Worm (Caenorhabditis elegans) whole organism, midembryonic: ENCODE data around the gene F16B12.4.
A peak's percentile ranks its signal among the peaks of the same experiment; 100 is the strongest.

ENCODE experiments used
- T22C8.4 ChIP-seq: fragments of 200-800 bp; sonication (Bioruptor generic); IDR thresholded peaks from 2 replicates; pipeline ENCODE4 v1.3.6; 2022; ENCODE audit warnings: missing genetic modification characterization, missing compliant biosample characterization
- klf-2 ChIP-seq: fragments of 200-800 bp; sonication (Bioruptor generic); conservative IDR thresholded peaks from 2 replicates; pipeline ENCODE4 v1.3.6; 2022; ENCODE audit warnings: missing genetic modification reagents, missing genetic modification characterization, missing compliant biosample characterization
- med-1 ChIP-seq: sonication (generic microtip); optimal IDR thresholded peaks from 2 replicates; lab custom pipeline; 2017; ENCODE audit warnings: missing genetic modification characterization, mild to moderate bottlenecking, missing compliant biosample characterization, antibody characterized with exemption, missing genetic modification reagents; ENCODE audit not compliant: insufficient read depth
- ref-1 ChIP-seq: fragments of 200-800 bp; sonication (Bioruptor generic); conservative IDR thresholded peaks from 2 replicates; pipeline ENCODE4 v1.3.6; 2022; ENCODE audit warnings: missing genetic modification reagents, missing genetic modification characterization, missing compliant biosample characterization

DNA sequence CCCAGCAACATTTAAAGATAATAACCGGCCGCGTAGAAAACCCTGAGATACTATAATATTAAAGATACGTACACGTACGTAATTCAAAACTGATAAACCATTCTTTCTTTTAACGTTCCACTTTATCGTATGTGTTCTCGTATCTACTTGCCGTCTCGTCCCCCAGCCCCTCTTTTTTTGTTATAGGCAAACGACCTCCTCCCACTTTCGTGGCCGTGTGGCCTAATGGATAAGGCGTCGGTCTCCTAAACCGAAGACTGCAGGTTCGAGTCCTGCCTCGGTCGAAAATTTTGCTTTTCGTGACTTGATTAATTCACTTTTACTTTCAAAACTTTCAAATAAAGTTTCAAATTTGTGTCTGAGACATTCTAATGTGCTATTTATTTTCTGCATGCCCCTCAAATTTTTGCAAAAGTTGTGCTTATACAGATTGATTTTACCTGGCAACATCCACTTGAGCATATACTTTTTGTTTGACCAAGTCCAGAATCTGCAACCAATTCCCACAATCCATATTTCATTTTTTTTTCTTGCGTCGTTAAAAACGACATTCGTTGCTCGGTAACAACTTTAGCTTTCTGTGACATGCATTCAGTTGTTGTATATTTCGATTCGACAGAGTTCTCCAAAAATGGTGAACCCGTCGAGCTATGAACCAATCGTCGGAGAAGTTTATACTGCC, 17.2 kb upstream of the F16B12.4 start, which contains the start of gene F28H6.7:
- TF ChIP-seq med-1 (GFP tag; lab: Kevin White, UChicago) (peak; percentile 60), klf-2 (peak; percentile 87), ref-1 (GFP tag; lab: Robert Waterston, UW) (peak; percentile 98), T22C8.4 (GFP tag; lab: Robert Waterston, UW) (peak; percentile 92)
